Worm (Caenorhabditis elegans) whole organism, L1 larva: ENCODE measurements around the gene F56D2.3.

Experiments
- C04F5.9 ChIP-seq: sonication (generic microtip); optimal IDR thresholded peaks from 2 replicates; lab custom pipeline; 2016; ENCODE audit warnings: missing genetic modification characterization, missing compliant biosample characterization
- C34B4.2 ChIP-seq: sonication (generic microtip); optimal IDR thresholded peaks from 2 replicates; lab custom pipeline; 2017; ENCODE audit warnings: mild to moderate bottlenecking, missing genetic modification characterization, missing compliant biosample characterization
- Y116A8C.19 ChIP-seq: sonication (generic microtip); optimal IDR thresholded peaks from 2 replicates; lab custom pipeline; 2016; ENCODE audit warnings: missing compliant biosample characterization, missing genetic modification characterization, borderline replicate concordance
- blmp-1 ChIP-seq: fragments of 150-350 bp; optimal IDR thresholded peaks from 2 replicates; lab custom pipeline; 2014; ENCODE audit warnings: missing biosample characterization, missing genetic modification characterization
- dpl-1 ChIP-seq, 3 experiments: fragments of 150-350 bp in 2 of 3; sonication (generic microtip) in 1 of 3; optimal IDR thresholded peaks; 2 replicates each; lab custom pipeline; 2014 to 2017; ENCODE audit warnings: missing biosample characterization in 3 of 3, missing genetic modification characterization in 3 of 3, missing genetic modification reagents in 3 of 3
- dsc-1 ChIP-seq: sonication (generic microtip); optimal IDR thresholded peaks from 2 replicates; lab custom pipeline; 2016; ENCODE audit warnings: mild to moderate bottlenecking, missing genetic modification characterization, missing compliant biosample characterization
- efl-1 ChIP-seq, 4 experiments: fragments of 150-350 bp; optimal IDR thresholded peaks in 3 of 4; peaks in 1 of 4; 1 replicate in 1 of 4; 2 replicates in 3 of 4; lab custom pipeline; 2014; ENCODE audit warnings: missing biosample characterization in 2 of 4, missing genetic modification characterization in 2 of 4, missing genetic modification reagents in 2 of 4
- efl-3 ChIP-seq: fragments of 200-800 bp; sonication (Bioruptor generic); optimal IDR thresholded peaks from 2 replicates; lab custom pipeline; 2018; ENCODE audit warnings: mild to moderate bottlenecking, missing genetic modification characterization, missing compliant biosample characterization
- elt-2 ChIP-seq: sonication (generic microtip); optimal IDR thresholded peaks from 2 replicates; lab custom pipeline; 2016; ENCODE audit warnings: missing genetic modification characterization, mild to moderate bottlenecking, inconsistent platforms, missing compliant biosample characterization, missing genetic modification reagents
- elt-3 ChIP-seq, 6 experiments: fragments of 150-350 bp in 1 of 6; sonication (generic microtip); optimal IDR thresholded peaks; 2 replicates each; lab custom pipeline; 2017 to 2018; ENCODE audit warnings: missing biosample characterization in 6 of 6, missing genetic modification characterization in 6 of 6, inconsistent platforms in 1 of 6
- fkh-4 ChIP-seq: sonication (generic microtip); optimal IDR thresholded peaks from 2 replicates; lab custom pipeline; 2016; ENCODE audit warnings: missing compliant biosample characterization, missing genetic modification characterization, borderline replicate concordance
- fkh-8 ChIP-seq: sonication (generic microtip); optimal IDR thresholded peaks from 2 replicates; lab custom pipeline; 2016; ENCODE audit warnings: mild to moderate bottlenecking, missing genetic modification characterization, missing compliant biosample characterization
- fos-1 ChIP-seq: fragments of 150-350 bp; optimal IDR thresholded peaks from 2 replicates; lab custom pipeline; 2014; ENCODE audit warnings: missing biosample characterization, missing genetic modification characterization
- isw-1 ChIP-seq: fragments of 200-800 bp; sonication (Bioruptor generic); IDR thresholded peaks from 2 replicates; pipeline ENCODE4 v1.3.6; 2022; ENCODE audit warnings: missing genetic modification characterization, missing compliant biosample characterization
- jun-1 ChIP-seq: fragments of 150-350 bp; optimal IDR thresholded peaks from 2 replicates; lab custom pipeline; 2014; ENCODE audit warnings: missing biosample characterization, missing genetic modification reagents, missing genetic modification characterization
- lin-13 ChIP-seq: fragments of 150-350 bp; optimal IDR thresholded peaks from 2 replicates; lab custom pipeline; 2014; ENCODE audit warnings: missing biosample characterization, missing genetic modification reagents, missing genetic modification characterization
- lin-14 ChIP-seq: fragments of 200-800 bp; sonication (Bioruptor generic); optimal IDR thresholded peaks from 2 replicates; lab custom pipeline; 2018; ENCODE audit warnings: mild to moderate bottlenecking, missing genetic modification characterization, moderate library complexity, missing compliant biosample characterization
- nhr-11 ChIP-seq: fragments of 150-350 bp; optimal IDR thresholded peaks from 2 replicates; lab custom pipeline; 2014; ENCODE audit warnings: missing biosample characterization, missing genetic modification characterization
- nhr-12 ChIP-seq: sonication (generic microtip); optimal IDR thresholded peaks from 2 replicates; lab custom pipeline; 2017; ENCODE audit warnings: missing biosample characterization, missing genetic modification characterization
- nhr-20 ChIP-seq: sonication (generic microtip); optimal IDR thresholded peaks from 2 replicates; lab custom pipeline; 2016; ENCODE audit warnings: mild to moderate bottlenecking, missing genetic modification characterization, missing compliant biosample characterization
- nhr-71 ChIP-seq: sonication (generic microtip); optimal IDR thresholded peaks from 2 replicates; lab custom pipeline; 2016; ENCODE audit warnings: mild to moderate bottlenecking, missing genetic modification characterization, moderate library complexity, missing compliant biosample characterization
- nhr-76 ChIP-seq: sonication (generic microtip); optimal IDR thresholded peaks from 2 replicates; lab custom pipeline; 2017; ENCODE audit warnings: missing biosample characterization, missing genetic modification characterization
- nhr-77 ChIP-seq: fragments of 150-350 bp; optimal IDR thresholded peaks from 2 replicates; lab custom pipeline; 2014; ENCODE audit warnings: missing biosample characterization, missing genetic modification characterization
- nhr-84 ChIP-seq: sonication (generic microtip); optimal IDR thresholded peaks from 2 replicates; lab custom pipeline; 2017; ENCODE audit warnings: missing biosample characterization, missing genetic modification characterization
- nhr-85 ChIP-seq: sonication (generic microtip); peaks from one replicate; lab custom pipeline; 2016; ENCODE audit warnings: missing genetic modification characterization, inconsistent platforms, missing compliant biosample characterization
- pag-3 ChIP-seq: sonication (generic microtip); optimal IDR thresholded peaks from 2 replicates; lab custom pipeline; 2017; ENCODE audit warnings: missing genetic modification characterization, mild to moderate bottlenecking, missing compliant biosample characterization, antibody characterized with exemption, borderline replicate concordance; ENCODE audit not compliant: insufficient read depth
- snu-23 ChIP-seq: sonication (generic microtip); optimal IDR thresholded peaks from 2 replicates; lab custom pipeline; 2016; ENCODE audit warnings: missing genetic modification characterization, missing compliant biosample characterization
- sox-4 ChIP-seq: sonication (generic microtip); optimal IDR thresholded peaks from 2 replicates; lab custom pipeline; 2016; ENCODE audit warnings: missing genetic modification characterization, missing compliant biosample characterization
- tlp-1 ChIP-seq: fragments of 150-350 bp; optimal IDR thresholded peaks from 2 replicates; lab custom pipeline; 2014; ENCODE audit warnings: missing biosample characterization, missing genetic modification characterization
- unc-130 ChIP-seq: fragments of 150-350 bp; optimal IDR thresholded peaks from 2 replicates; lab custom pipeline; 2017; ENCODE audit warnings: missing biosample characterization, missing genetic modification characterization, inconsistent platforms

The F56D2.3 gene

ce11 chrIII:5604080-5604479 is 19.3 kb downstream of the F56D2.3 start, which contains the start of gene xnd-1:
TSS of gene xnd-1 (plus strand) at chrIII:5604460.
- no peak for TF ChIP-seq dpl-1 (GFP tag; optimal IDR thresholded peaks at IDR 0.05; lab: Kevin White, UChicago)
- no peak for TF ChIP-seq nhr-84 (tag; lab: Kevin White, UChicago)
- TF ChIP-seq snu-23 (GFP tag; lab: Kevin White, UChicago) = no peak
- no peak for TF ChIP-seq fkh-4
- TF ChIP-seq dsc-1 (tag; lab: Kevin White, UChicago) = no peak
- no peak for TF ChIP-seq efl-3
- TF ChIP-seq nhr-12 (tag; lab: Kevin White, UChicago) = no peak
- no peak for TF ChIP-seq Y116A8C.19 (tag; lab: Kevin White, UChicago)
- TF ChIP-seq C04F5.9 = no peak
- TF ChIP-seq nhr-71 (tag; lab: Kevin White, UChicago) = no peak

DNA sequence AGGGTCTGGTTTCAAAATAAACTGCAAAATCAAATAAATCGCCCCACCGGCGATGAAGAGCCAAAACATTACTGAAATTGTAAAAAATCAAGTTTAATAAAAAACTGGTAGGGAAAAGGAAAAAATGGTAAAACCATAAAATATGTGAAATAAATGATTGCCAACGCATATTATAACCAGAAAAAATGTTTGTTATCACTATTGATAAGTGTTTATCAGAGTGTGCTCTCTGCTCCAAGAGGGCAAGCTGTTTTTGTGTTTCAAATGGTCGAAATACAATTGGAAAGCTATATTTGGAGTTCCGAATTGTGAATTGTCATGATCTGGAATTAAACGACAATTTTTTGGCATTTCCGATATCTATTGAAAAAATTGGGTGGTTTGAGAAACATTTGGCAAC is 25.5 kb downstream of the F56D2.3 start, which contains the start of gene C05D2.8:
Gene C05D2.8, minus strand, starts transcription at position 71 of the 400 bp plus-strand sequence.
- peak; percentile 35 for TF ChIP-seq elt-2 (tag; lab: Kevin White, UChicago)
- no peak for TF ChIP-seq efl-1 (optimal IDR thresholded peaks at IDR 0.05; lab: Kevin White, UChicago)
- TF ChIP-seq efl-1 (GFP tag; optimal IDR thresholded peaks at IDR 0.05 in 1 of 2; lab: Kevin White, UChicago) = no peak

DNA sequence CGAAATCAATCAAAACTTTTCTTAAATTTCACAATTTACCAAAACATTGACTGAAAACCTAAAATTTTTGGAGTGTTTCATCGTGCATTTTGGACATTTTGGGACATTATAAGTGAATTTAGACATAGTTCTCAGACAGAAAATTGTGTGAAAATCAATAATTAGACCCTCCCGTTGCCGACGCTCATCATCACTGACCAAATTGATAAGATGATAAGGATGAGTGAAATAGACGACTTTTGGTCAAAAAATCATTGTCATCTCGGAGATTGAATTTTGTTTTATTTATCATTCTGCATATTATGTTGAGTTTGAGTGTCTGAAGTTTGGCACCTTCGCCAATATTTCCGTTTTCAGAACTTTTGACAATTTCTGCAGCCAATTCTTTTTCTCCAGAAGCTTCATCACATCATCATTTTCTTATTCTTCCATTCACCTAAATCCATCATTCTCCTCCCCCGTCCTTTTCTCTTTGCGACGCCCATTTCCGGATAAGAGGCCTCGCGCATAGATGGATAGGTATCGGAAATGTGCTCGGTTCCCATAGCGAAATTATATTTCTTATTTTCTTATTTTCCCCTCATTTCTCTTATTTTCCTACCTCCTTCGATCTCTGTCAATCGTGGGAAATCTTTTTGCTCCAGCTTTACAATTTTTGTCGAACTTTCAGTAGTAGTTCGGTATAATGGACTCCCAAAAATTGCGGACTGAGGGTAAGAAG is 27.0 kb downstream of the F56D2.3 start, which contains the start of gene bas-1:
Gene bas-1, plus strand, starts transcription at position 671 of the 721 bp plus-strand sequence.
- no peak for TF ChIP-seq C34B4.2 (tag; lab: Kevin White, UChicago)
- TF ChIP-seq nhr-11 = no peak
- peak in 1 of 6 experiments; percentile 10 for TF ChIP-seq elt-3 (tag; optimal IDR thresholded peaks at IDR 0.05; lab: Kevin White, UChicago)

DNA sequence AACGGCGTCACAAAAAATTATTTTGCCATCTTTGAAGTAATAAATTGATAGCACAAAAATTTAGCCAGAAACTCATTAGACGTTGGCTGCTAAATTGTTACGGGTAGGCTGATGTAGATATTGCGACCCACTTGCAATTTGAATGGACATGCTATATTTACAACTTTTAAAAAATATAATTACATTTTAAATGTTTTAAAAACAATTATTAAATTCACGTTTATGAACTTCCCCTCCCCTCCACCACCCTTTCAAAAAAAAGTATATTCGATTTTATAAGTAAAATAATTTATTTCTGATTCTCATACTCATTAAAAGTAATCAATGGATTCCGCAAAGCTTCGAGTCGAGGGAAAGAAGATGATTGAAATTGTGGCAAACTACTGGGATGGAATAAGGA is 29.9 kb downstream of the F56D2.3 start, which contains the start of gene basl-1:
Gene basl-1, plus strand, starts transcription at position 301 of the 400 bp plus-strand sequence.
- TF ChIP-seq nhr-76 (tag; lab: Kevin White, UChicago) (no peak), nhr-20 (tag; lab: Kevin White, UChicago) (no peak)

ce11 chrIII:5615675-5616074 is 30.9 kb downstream of the F56D2.3 start:
- no peak for TF ChIP-seq unc-130 (tag; lab: Kevin White, UChicago)
- TF ChIP-seq sox-4 (tag; lab: Kevin White, UChicago) = no peak
- no peak for TF ChIP-seq lin-13 (GFP tag; lab: Kevin White, UChicago)
- TF ChIP-seq jun-1 (tag; lab: Kevin White, UChicago) = no peak
- no peak for TF ChIP-seq nhr-77
- TF ChIP-seq efl-1 (optimal IDR thresholded peaks at IDR 0.05; lab: Kevin White, UChicago) = no peak
- TF ChIP-seq efl-1 (GFP tag; optimal IDR thresholded peaks at IDR 0.05 in 1 of 2; lab: Kevin White, UChicago) = no peak
- no peak for TF ChIP-seq pag-3 (tag; lab: Kevin White, UChicago)
- TF ChIP-seq fos-1 (tag; lab: Kevin White, UChicago) = no peak
- no peak for TF ChIP-seq nhr-12 (tag; lab: Kevin White, UChicago)
- no peak for TF ChIP-seq fkh-8 (tag; lab: Kevin White, UChicago)
- TF ChIP-seq, all 84 proteins: peak for 0

DNA sequence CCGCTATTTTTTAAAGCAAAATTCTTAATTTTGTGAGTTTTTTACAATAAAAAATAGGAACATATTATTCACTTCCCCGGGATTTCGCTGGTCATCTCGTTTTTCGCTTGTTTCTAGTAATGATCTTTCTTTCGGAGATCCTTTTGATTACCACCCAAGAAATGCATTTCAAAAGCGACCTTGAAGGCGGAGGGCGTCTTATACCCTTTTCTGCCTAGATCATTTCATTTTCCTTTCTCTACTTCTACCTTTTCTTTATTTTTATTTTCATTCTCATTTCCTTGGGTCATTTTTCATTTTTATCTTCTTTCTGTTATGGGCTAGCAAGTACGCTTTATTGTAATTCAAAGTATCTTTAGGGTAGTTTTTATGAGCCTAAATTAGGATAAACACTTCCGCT is 35.4 kb downstream of the F56D2.3 start:
- TF ChIP-seq blmp-1 (tag; lab: Kevin White, UChicago) = peak; percentile 95
- no peak for TF ChIP-seq tlp-1 (tag; lab: Kevin White, UChicago)
- peak; percentile 15 for TF ChIP-seq lin-14 (GFP tag; lab: Kevin White, UChicago)
- TF ChIP-seq isw-1 = no peak
- TF ChIP-seq nhr-85 (tag; lab: Kevin White, UChicago) = peak; percentile 80
